Worm (Caenorhabditis elegans): ENCODE data around the gene algn-12.

ce11 chrV:8054130-8054529 is 19.2 kb downstream of the algn-12 start, which contains the start of gene ZC513.2:
- TF ChIP-seq nfya-1 (tag; optimal IDR thresholded peaks at IDR 0.05; ENCODE audit: insufficient read depth) = no peak
- TF ChIP-seq elt-2 (tag; optimal IDR thresholded peaks at IDR 0.05) = no peak
- TF ChIP-seq fos-1 (tag; optimal IDR thresholded peaks at IDR 0.05) = no peak
- TF ChIP-seq fkh-10 (GFP tag; optimal IDR thresholded peaks at IDR 0.05) = no peak
- TF ChIP-seq lin-39 (tag; optimal IDR thresholded peaks at IDR 0.05) = no peak
- TF ChIP-seq ceh-28 (tag; optimal IDR thresholded peaks at IDR 0.05) = no peak
- TF ChIP-seq mdl-1 (tag; optimal IDR thresholded peaks at IDR 0.05) = no peak
- TF ChIP-seq nhr-237 (tag; optimal IDR thresholded peaks at IDR 0.05) = no peak
- TF ChIP-seq ztf-4 (tag; optimal IDR thresholded peaks at IDR 0.05) = no peak
